Worm (Caenorhabditis elegans): ENCODE results near the gene R10E4.3.

The R10E4.3 gene

ce11 chrIII:4281955-4282618 lies 5.2 kb downstream of the R10E4.3 start (continued):
- peak; percentile 49 for TF ChIP-seq ceh-90 (tag; optimal IDR thresholded peaks at IDR 0.05)
- TF ChIP-seq ceh-63 (GFP tag; optimal IDR thresholded peaks at IDR 0.05): peak; percentile 27
- TF ChIP-seq unc-98 (GFP tag; IDR thresholded peaks at IDR 0.05): peak; percentile 77
- peak; percentile 98 for TF ChIP-seq pax-3 (tag; optimal IDR thresholded peaks at IDR 0.05)
- TF ChIP-seq mdl-1 (tag; optimal IDR thresholded peaks at IDR 0.05): peak; percentile 65 to 95
- TF ChIP-seq tlp-1 (tag; optimal IDR thresholded peaks at IDR 0.05): no peak
- TF ChIP-seq ztf-11 (tag; optimal IDR thresholded peaks at IDR 0.05): peak in 1 of 2 experiments; percentile 97
- peak; percentile 96 for TF ChIP-seq mep-1 (tag; optimal IDR thresholded peaks at IDR 0.05)
- TF ChIP-seq ztf-4 (tag; optimal IDR thresholded peaks at IDR 0.05): peak; percentile 98
- peak; percentile 72 for TF ChIP-seq hlh-4 (tag; optimal IDR thresholded peaks at IDR 0.05)
- TF ChIP-seq sox-4 (tag; optimal IDR thresholded peaks at IDR 0.05): peak; percentile 97
- peak; percentile 79 for TF ChIP-seq aha-1 (tag; optimal IDR thresholded peaks at IDR 0.05)
- peak; percentile 99 for TF ChIP-seq snu-23 (GFP tag; optimal IDR thresholded peaks at IDR 0.05)
- peak; percentile 98 for TF ChIP-seq nhr-19 (GFP tag; conservative IDR thresholded peaks at IDR 0.05)
- peak; percentile 97 for TF ChIP-seq grh-1 (GFP tag; IDR thresholded peaks at IDR 0.05)
- TF ChIP-seq aly-2 (tag; optimal IDR thresholded peaks at IDR 0.05): no peak
- no peak for TF ChIP-seq nhr-84 (tag; optimal IDR thresholded peaks at IDR 0.05)
- TF ChIP-seq isw-1 (GFP tag; IDR thresholded peaks at IDR 0.05): peak; percentile 91
- TF ChIP-seq pag-3 (tag; optimal IDR thresholded peaks at IDR 0.05; ENCODE audit: borderline replicate concordance, insufficient read depth): peak; percentile 95
- TF ChIP-seq egl-13 (tag; optimal IDR thresholded peaks at IDR 0.05): peak; percentile 100
- peak; percentile 99 for TF ChIP-seq fkh-8 (tag; optimal IDR thresholded peaks at IDR 0.05)
- TF ChIP-seq nhr-12 (tag; optimal IDR thresholded peaks at IDR 0.05): no peak
- peak; percentile 97 for TF ChIP-seq jun-1 (tag; optimal IDR thresholded peaks at IDR 0.05)
- TF ChIP-seq sup-37 (GFP tag; optimal IDR thresholded peaks at IDR 0.05): peak; percentile 96
- peak; percentile 97 for TF ChIP-seq nhr-11 (tag; optimal IDR thresholded peaks at IDR 0.05)
- peak; percentile 94 for TF ChIP-seq ceh-88 (GFP tag; IDR thresholded peaks at IDR 0.05)
- peak; percentile 12 for TF ChIP-seq C34B4.2 (tag; optimal IDR thresholded peaks at IDR 0.05)
- TF ChIP-seq fkh-10 (GFP tag; optimal IDR thresholded peaks at IDR 0.05): peak; percentile 92
- TF ChIP-seq efl-1 (optimal IDR thresholded peaks at IDR 0.05): peak; percentile 81 to 86
- TF ChIP-seq efl-1 (GFP tag; optimal IDR thresholded peaks at IDR 0.05 in 1 of 2): peak; percentile 65 to 97
- TF ChIP-seq ceh-8 (GFP tag; optimal IDR thresholded peaks at IDR 0.05): peak; percentile 97
- TF ChIP-seq nhr-237 (tag; optimal IDR thresholded peaks at IDR 0.05): peak; percentile 58
- TF ChIP-seq nhr-77 (tag; optimal IDR thresholded peaks at IDR 0.05): peak; percentile 94
- peak; percentile 84 for TF ChIP-seq fkh-4 (tag; optimal IDR thresholded peaks at IDR 0.05; ENCODE audit: borderline replicate concordance)
- TF ChIP-seq hlh-17 (GFP tag; optimal IDR thresholded peaks at IDR 0.05; ENCODE audit: borderline replicate concordance): no peak
- peak; percentile 100 for TF ChIP-seq lin-14 (GFP tag; optimal IDR thresholded peaks at IDR 0.05)
- peak; percentile 86 for TF ChIP-seq skn-1 (tag; optimal IDR thresholded peaks at IDR 0.05)
- TF ChIP-seq ets-5 (GFP tag; IDR thresholded peaks at IDR 0.05): no peak
- TF ChIP-seq nhr-90 (tag; optimal IDR thresholded peaks at IDR 0.05; ENCODE audit: poor library complexity): peak; percentile 99
- TF ChIP-seq snpc-4 (tag; optimal IDR thresholded peaks at IDR 0.05): peak; percentile 87
- TF ChIP-seq elt-3 (tag; optimal IDR thresholded peaks at IDR 0.05): peak in 4 of 6 experiments; percentile 19 to 90 (median 66)
- TF ChIP-seq vab-15 (tag; optimal IDR thresholded peaks at IDR 0.05): peak; percentile 88
- peak; percentile 98 for TF ChIP-seq xbp-1 (tag; optimal IDR thresholded peaks at IDR 0.05)
- peak; percentile 65 for TF ChIP-seq blmp-1 (tag; optimal IDR thresholded peaks at IDR 0.05)
- TF ChIP-seq unc-86 (tag; optimal IDR thresholded peaks at IDR 0.05): peak; percentile 100
- TF ChIP-seq zip-4 (GFP tag; optimal IDR thresholded peaks at IDR 0.05): peak; percentile 91
- peak; percentile 69 to 85 for TF ChIP-seq lin-35 (GFP tag; optimal IDR thresholded peaks at IDR 0.05)
- peak; percentile 100 for TF ChIP-seq tbx-2 (tag; optimal IDR thresholded peaks at IDR 0.05)
- no peak for TF ChIP-seq alr-1 (tag; optimal IDR thresholded peaks at IDR 0.05; ENCODE audit: borderline replicate concordance)
- TF ChIP-seq nhr-28 (tag; optimal IDR thresholded peaks at IDR 0.05): no peak
- peak; percentile 17 for TF ChIP-seq Y116A8C.19 (tag; optimal IDR thresholded peaks at IDR 0.05; ENCODE audit: borderline replicate concordance)
